Worm (Caenorhabditis elegans): Measurements from ENCODE around the gene C34H4.1.
A peak's percentile ranks its signal among the peaks of the same experiment; 100 is the strongest.

C34H4.1 gene

ce11 chrIV:1555021-1555720 is at the start of gene C34H4.1:
Gene C34H4.1, plus strand, starts transcription at chrIV:1555579.
- no peak for TF ChIP-seq ceh-43 (GFP tag; optimal IDR thresholded peaks at IDR 0.05)

- TF ChIP-seq elt-3 (tag; optimal IDR thresholded peaks at IDR 0.05): no peak
- TF ChIP-seq nhr-12 (tag; optimal IDR thresholded peaks at IDR 0.05): no peak
- TF ChIP-seq nhr-237 (tag; optimal IDR thresholded peaks at IDR 0.05): no peak
- no peak for TF ChIP-seq M03D4.4 (tag; optimal IDR thresholded peaks at IDR 0.05)
- no peak for TF ChIP-seq snpc-4 (tag; optimal IDR thresholded peaks at IDR 0.05)
These were observed 45.1 kb upstream of the C34H4.1 start, which contains the start of gene txt-4 for ce11 chrIV:1510241-1510640. Gene txt-4, plus strand, starts transcription at chrIV:1510564.

DNA sequence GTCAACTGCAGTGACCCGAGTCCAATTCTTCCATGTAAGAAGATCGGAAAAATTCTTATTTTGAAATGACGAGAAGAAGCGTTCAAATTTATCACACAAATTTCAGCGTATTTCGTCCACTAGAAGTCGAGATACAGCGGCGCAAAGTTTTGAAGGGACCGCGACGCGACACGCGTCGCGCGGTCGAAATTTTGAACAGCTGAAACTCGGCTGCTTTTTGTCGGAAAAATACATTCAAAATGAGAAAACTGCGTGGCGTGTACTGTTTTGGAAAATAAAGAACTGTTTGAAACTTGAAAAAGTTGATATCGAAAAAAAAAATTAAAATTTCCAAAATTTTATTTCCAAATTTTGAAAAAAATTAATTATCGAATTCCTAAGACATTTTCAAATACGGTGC is 42.4 kb upstream of the C34H4.1 start:
- TF ChIP-seq ceh-39 (tag; optimal IDR thresholded peaks at IDR 0.05) (no peak), tbx-8 (GFP tag; optimal IDR thresholded peaks at IDR 0.05) (no peak), mls-2 (tag; optimal IDR thresholded peaks at IDR 0.05) (no peak), blmp-1 (tag; optimal IDR thresholded peaks at IDR 0.05) (no peak), zip-8 (tag; optimal IDR thresholded peaks at IDR 0.05) (no peak), mab-5 (tag; optimal IDR thresholded peaks at IDR 0.05) (no peak)

ce11 chrIV:1514415-1514814 is 41.0 kb upstream of the C34H4.1 start:
- TF ChIP-seq mls-2 (tag; optimal IDR thresholded peaks at IDR 0.05) (peak; percentile 12), sem-2 (GFP tag; optimal IDR thresholded peaks at IDR 0.05) (peak; percentile 22), nhr-12 (tag; optimal IDR thresholded peaks at IDR 0.05) (no peak), ham-2 (GFP tag; optimal IDR thresholded peaks at IDR 0.05) (peak; percentile 10), cnd-1 (tag; optimal IDR thresholded peaks at IDR 0.05) (peak; percentile 41)

DNA sequence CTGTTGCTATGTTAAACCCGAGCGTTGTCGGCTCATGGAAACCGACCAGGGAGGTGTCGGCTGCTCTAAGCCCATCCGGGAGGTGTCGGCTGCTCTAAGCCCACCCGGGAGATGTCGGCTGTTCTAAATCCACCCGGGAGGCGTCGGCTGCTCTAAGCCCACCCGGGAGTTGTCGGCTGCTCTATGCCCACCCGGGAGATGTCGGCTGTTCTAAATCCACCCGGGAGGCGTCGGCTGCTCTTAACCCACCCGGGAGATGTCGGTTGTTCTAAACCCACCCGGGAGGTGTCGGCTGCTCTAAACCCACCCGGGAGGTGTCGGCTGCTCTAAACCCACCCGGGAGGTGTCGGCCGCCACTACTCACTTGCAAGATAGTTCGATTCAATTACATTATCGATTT is 39.5 kb upstream of the C34H4.1 start:
- TF ChIP-seq lin-32 (GFP tag; optimal IDR thresholded peaks at IDR 0.05) (no peak), elt-3 (tag; optimal IDR thresholded peaks at IDR 0.05) (no peak), snpc-4 (tag; optimal IDR thresholded peaks at IDR 0.05) (no peak), ces-1 (GFP tag; optimal IDR thresholded peaks at IDR 0.05) (no peak), nhr-76 (tag; optimal IDR thresholded peaks at IDR 0.05) (no peak), ceh-39 (tag; optimal IDR thresholded peaks at IDR 0.05) (no peak), blmp-1 (tag; optimal IDR thresholded peaks at IDR 0.05) (no peak), mls-2 (tag; optimal IDR thresholded peaks at IDR 0.05) (no peak), lin-13 (tag; optimal IDR thresholded peaks at IDR 0.05) (no peak), mep-1 (tag; optimal IDR thresholded peaks at IDR 0.05) (no peak), nhr-237 (tag; optimal IDR thresholded peaks at IDR 0.05) (no peak)

DNA sequence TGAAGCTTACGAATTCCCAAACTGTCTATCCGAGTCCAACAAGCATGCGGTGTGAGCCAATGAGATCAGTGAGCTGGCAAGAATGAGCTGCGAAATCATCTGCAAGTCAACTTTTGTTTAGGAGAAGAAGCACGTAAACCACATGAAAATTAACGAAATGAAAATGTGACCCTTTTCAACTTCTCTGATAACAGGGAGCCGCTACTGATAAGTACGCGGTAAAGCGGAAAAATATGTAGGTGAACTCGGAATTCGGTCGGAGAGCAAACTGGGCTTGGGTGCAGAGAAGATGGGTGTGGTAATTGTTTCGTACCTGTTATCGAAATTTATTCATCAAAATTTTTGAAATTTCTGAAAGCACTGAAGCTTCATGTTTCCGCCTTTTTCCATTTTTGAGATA is 38.9 kb upstream of the C34H4.1 start, which contains the start of gene clec-172:
clec-172 (minus strand) TSS at position 101 of the 400 bp plus-strand sequence.
- TF ChIP-seq cnd-1 (tag; optimal IDR thresholded peaks at IDR 0.05) (no peak), ham-2 (GFP tag; optimal IDR thresholded peaks at IDR 0.05) (no peak), sptf-1 (tag; optimal IDR thresholded peaks at IDR 0.05) (no peak)

ce11 chrIV:1521224-1521623 is 34.2 kb upstream of the C34H4.1 start, which contains the start of gene K03H6.4:
Gene K03H6.4, minus strand, starts transcription at chrIV:1521324.
- no peak for TF ChIP-seq tbx-8 (GFP tag; optimal IDR thresholded peaks at IDR 0.05)

- TF ChIP-seq elt-1 (tag; optimal IDR thresholded peaks at IDR 0.05; ENCODE audit: borderline replicate concordance, insufficient read depth) (no peak), ces-1 (GFP tag; optimal IDR thresholded peaks at IDR 0.05) (no peak), sptf-1 (tag; optimal IDR thresholded peaks at IDR 0.05) (no peak), hlh-1 (tag; optimal IDR thresholded peaks at IDR 0.05) (no peak), nhr-12 (tag; optimal IDR thresholded peaks at IDR 0.05) (no peak), mep-1 (tag; optimal IDR thresholded peaks at IDR 0.05) (no peak), nhr-76 (tag; optimal IDR thresholded peaks at IDR 0.05) (no peak), nhr-237 (tag; optimal IDR thresholded peaks at IDR 0.05) (no peak), mls-2 (tag; optimal IDR thresholded peaks at IDR 0.05) (no peak), drap-1 (GFP tag; optimal IDR thresholded peaks at IDR 0.05) (no peak), ceh-39 (tag; optimal IDR thresholded peaks at IDR 0.05) (no peak), nhr-2 (tag; optimal IDR thresholded peaks at IDR 0.05) (no peak), pha-4 (tag; optimal IDR thresholded peaks at IDR 0.05) (no peak), snpc-4 (tag; optimal IDR thresholded peaks at IDR 0.05) (no peak), ham-2 (GFP tag; optimal IDR thresholded peaks at IDR 0.05) (no peak), blmp-1 (tag; optimal IDR thresholded peaks at IDR 0.05) (no peak), lin-13 (tag; optimal IDR thresholded peaks at IDR 0.05) (no peak), nhr-28 (tag; optimal IDR thresholded peaks at IDR 0.05) (no peak), lsy-2 (tag; optimal IDR thresholded peaks at IDR 0.05) (no peak)
These were observed 33.0 kb upstream of the C34H4.1 start for ce11 chrIV:1522358-1522757.

Measured in whole organism, mixed stage, embryonic.